Worm (Caenorhabditis elegans) whole organism, L4/young adult: ENCODE data around the gene cyk-7.

Experiments used
- W03F9.2 ChIP-seq: fragments of 150-350 bp; optimal IDR thresholded peaks from 2 replicates; lab custom pipeline; 2014; ENCODE audit warnings: missing biosample characterization, missing genetic modification characterization
- him-1 ChIP-seq: sonication (generic microtip); optimal IDR thresholded peaks from 2 replicates; lab custom pipeline; 2016; ENCODE audit warnings: missing genotype, missing genetic modification reagents, missing genetic modification characterization, missing compliant biosample characterization

DNA sequence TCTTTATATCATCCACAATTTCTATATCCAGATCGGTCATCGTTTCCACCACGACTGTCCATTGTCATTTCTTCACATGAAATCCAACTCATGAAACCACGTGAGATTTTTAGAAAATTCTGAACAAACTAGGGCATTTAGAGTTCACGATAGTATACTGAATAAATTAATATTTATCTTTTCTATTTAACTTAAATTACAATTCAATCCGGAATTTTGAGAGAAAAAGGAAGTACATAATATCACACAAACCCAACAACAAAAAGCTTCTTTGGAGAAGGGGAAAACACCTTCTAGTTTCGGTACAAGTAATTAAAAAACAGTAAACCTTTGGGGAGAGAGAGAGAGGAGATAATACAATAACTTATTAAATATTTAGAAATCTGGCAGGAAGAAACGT lies 27.8 kb downstream of the cyk-7 start, which contains the start of gene ZK686.5:
- TF ChIP-seq him-1: no peak
- no peak for TF ChIP-seq W03F9.2
